Worm (Caenorhabditis elegans): ENCODE data around the gene rars-1.

Gene rars-1

DNA sequence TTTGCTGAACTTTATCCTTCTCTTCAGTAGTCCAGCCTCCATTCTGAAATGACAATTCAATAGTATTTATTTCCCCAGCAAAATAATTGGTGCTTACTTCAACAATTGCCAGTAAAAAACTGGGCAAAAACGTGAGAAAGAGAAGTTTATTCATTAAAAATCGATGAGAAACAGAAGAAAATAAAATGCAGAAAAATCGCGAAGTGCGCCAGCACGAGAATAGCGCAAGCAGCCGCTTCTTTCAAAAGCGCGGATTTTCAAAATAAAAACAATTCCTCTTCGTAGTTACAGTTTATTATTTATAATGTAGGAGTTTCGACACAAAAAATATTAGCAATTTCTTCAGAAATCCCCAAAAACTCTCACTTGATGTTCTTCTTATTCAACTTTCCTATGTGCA, 45.9 kb upstream of the rars-1 start, which contains the start of gene C27F2.9 (continued):
- TF ChIP-seq ama-1 (optimal IDR thresholded peaks at IDR 0.05) = peak; percentile 43
- peak; percentile 3 for TF ChIP-seq fkh-10 (GFP tag; optimal IDR thresholded peaks at IDR 0.05)
- no peak for TF ChIP-seq aly-2 (tag; optimal IDR thresholded peaks at IDR 0.05)
- peak; percentile 92 for TF ChIP-seq nfya-1 (tag; optimal IDR thresholded peaks at IDR 0.05; ENCODE audit: insufficient read depth)
- peak; percentile 70 for TF ChIP-seq tbx-2 (tag; optimal IDR thresholded peaks at IDR 0.05)
- TF ChIP-seq nhr-23 (tag; optimal IDR thresholded peaks at IDR 0.05) = peak; percentile 91

DNA sequence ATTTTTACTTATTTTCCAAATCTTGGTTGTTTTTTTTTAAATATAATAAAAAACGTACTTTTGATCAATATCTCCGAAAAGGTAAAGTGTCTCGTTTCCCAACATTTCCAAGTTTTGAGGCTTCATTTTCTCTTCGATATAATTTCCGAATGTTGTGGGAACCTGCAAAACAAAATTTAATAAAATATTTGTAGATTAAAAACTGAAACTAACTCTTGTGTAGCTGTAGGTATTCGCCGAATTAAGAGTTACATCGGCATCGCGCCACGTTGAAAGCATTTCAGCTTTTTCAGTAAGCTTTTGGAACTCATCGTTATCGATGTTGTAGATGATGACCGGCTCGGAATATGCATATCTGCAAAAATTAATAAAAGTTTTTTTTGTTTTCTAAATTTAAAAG, 45.4 kb upstream of the rars-1 start, which contains the start of gene vps-22:
vps-22 (minus strand) TSS at position 101 of the 400 bp plus-strand sequence.
- TF ChIP-seq nhr-76 (tag; optimal IDR thresholded peaks at IDR 0.05) (no peak), egl-27 (tag; optimal IDR thresholded peaks at IDR 0.05) (no peak), lsy-12 (tag; optimal IDR thresholded peaks at IDR 0.05) (no peak), zag-1 (tag; optimal IDR thresholded peaks at IDR 0.05) (no peak), fkh-10 (GFP tag; optimal IDR thresholded peaks at IDR 0.05) (no peak), ztf-4 (tag; optimal IDR thresholded peaks at IDR 0.05) (no peak), ama-1 (optimal IDR thresholded peaks at IDR 0.05) (no peak)

- no peak for TF ChIP-seq unc-39 (tag; optimal IDR thresholded peaks at IDR 0.05)
- TF ChIP-seq hmg-11 (tag; optimal IDR thresholded peaks at IDR 0.05) = no peak
- no peak for TF ChIP-seq ceh-82 (tag; optimal IDR thresholded peaks at IDR 0.05)
- TF ChIP-seq egl-5 (tag; optimal IDR thresholded peaks at IDR 0.05) = no peak
Measured at ce11 chrIII:4961281-4961680, 44.3 kb upstream of the rars-1 start.

DNA sequence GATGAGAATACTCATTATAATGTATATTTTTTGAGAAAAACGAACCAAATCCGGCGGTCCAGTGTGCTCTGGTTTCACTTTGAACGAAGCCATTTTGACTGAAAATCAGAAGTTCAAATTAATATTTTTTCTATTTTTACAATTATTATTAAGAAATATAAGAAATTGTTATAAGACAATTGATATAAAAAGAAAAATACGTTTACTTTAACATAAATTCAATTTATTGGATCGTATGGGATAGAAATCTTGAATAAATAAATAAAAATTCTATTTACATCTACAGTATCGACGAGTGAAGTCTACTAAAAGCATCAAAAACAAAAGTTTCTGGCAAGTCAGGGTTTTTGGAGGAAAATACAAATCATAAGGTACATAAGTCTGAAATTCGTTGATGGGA, 43.2 kb upstream of the rars-1 start, which contains the start of gene C27F2.4:
C27F2.4 (minus strand) TSS at position 101 of the 400 bp plus-strand sequence.
- TF ChIP-seq nhr-28 (tag; optimal IDR thresholded peaks at IDR 0.05) (no peak), tbx-2 (tag; optimal IDR thresholded peaks at IDR 0.05) (no peak), nhr-25 (tag; optimal IDR thresholded peaks at IDR 0.05) (no peak), elt-2 (tag; optimal IDR thresholded peaks at IDR 0.05) (no peak), fos-1 (tag; optimal IDR thresholded peaks at IDR 0.05) (no peak), nhr-237 (tag; optimal IDR thresholded peaks at IDR 0.05) (no peak), pha-4 (tag; optimal IDR thresholded peaks at IDR 0.05) (no peak), zag-1 (tag; optimal IDR thresholded peaks at IDR 0.05) (no peak), daf-12 (tag; optimal IDR thresholded peaks at IDR 0.05) (no peak), nhr-77 (tag; optimal IDR thresholded peaks at IDR 0.05) (no peak), ztf-4 (tag; optimal IDR thresholded peaks at IDR 0.05) (no peak), R02D3.7 (tag; optimal IDR thresholded peaks at IDR 0.05) (no peak), aly-2 (tag; optimal IDR thresholded peaks at IDR 0.05) (no peak), nhr-43 (tag; optimal IDR thresholded peaks at IDR 0.05; ENCODE audit: poor library complexity, severe bottlenecking) (no peak), unc-62 (GFP tag; optimal IDR thresholded peaks at IDR 0.05) (no peak)

DNA sequence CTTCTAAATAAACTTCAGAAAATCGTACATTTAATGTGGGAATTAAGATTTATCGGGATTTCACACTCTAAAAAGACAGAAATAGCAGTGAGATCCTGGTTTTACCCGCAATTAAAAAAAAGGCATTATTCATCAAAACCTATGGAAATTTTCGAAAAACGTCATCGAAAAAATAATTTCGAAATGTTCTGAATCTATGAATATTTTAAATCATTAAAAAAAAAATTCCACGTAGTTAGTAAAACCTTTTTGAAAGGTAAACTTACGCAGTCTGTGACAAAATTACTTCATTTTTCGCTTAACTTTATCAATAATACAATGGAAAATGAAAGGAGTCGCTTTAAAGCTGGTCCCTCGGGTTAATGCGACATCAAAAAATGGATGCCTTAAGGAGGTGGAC, 39.6 kb upstream of the rars-1 start, which contains the start of gene C26E6.1:
C26E6.1 (plus strand) TSS at position 301 of the 400 bp plus-strand sequence.
- TF ChIP-seq fos-1 (tag; optimal IDR thresholded peaks at IDR 0.05) (no peak), unc-62 (GFP tag; optimal IDR thresholded peaks at IDR 0.05) (no peak), nhr-11 (tag; optimal IDR thresholded peaks at IDR 0.05) (no peak), ama-1 (optimal IDR thresholded peaks at IDR 0.05) (no peak), tbx-2 (tag; optimal IDR thresholded peaks at IDR 0.05) (no peak), R02D3.7 (tag; optimal IDR thresholded peaks at IDR 0.05) (no peak), ztf-4 (tag; optimal IDR thresholded peaks at IDR 0.05) (no peak)

DNA sequence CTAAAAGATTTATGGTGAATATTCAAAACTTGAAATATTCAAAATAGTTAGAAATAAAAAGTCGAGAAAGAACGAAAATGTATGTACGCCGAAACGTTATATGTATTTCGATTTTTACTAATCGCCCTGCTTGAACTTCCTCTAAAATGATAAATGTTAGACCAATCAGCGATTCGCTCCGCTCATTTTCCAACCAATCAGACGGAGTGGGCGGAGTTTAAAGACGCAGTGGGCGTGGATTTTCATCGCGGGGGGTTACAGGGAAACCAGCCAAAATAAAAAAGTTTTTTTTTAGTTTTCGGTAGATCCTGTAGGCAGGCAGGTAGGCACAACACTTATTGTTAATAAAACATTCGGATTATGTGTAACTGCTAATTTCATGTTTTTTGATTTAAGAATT, 36.0 kb upstream of the rars-1 start:
- no peak for TF ChIP-seq elt-2 (tag; optimal IDR thresholded peaks at IDR 0.05)
- no peak for TF ChIP-seq tbx-2 (tag; optimal IDR thresholded peaks at IDR 0.05)
- TF ChIP-seq pha-4 (tag; optimal IDR thresholded peaks at IDR 0.05) = no peak
- peak; percentile 94 for TF ChIP-seq nfya-1 (tag; optimal IDR thresholded peaks at IDR 0.05; ENCODE audit: insufficient read depth)

- TF ChIP-seq nhr-67 (tag; optimal IDR thresholded peaks at IDR 0.05) (no peak), ceh-9 (tag; optimal IDR thresholded peaks at IDR 0.05) (no peak), zag-1 (tag; optimal IDR thresholded peaks at IDR 0.05) (no peak), snpc-4 (tag; optimal IDR thresholded peaks at IDR 0.05) (no peak), jun-1 (tag; optimal IDR thresholded peaks at IDR 0.05) (no peak), mml-1 (tag; optimal IDR thresholded peaks at IDR 0.05) (no peak), unc-39 (tag; optimal IDR thresholded peaks at IDR 0.05) (no peak), aly-2 (tag; optimal IDR thresholded peaks at IDR 0.05) (no peak), egl-27 (tag; optimal IDR thresholded peaks at IDR 0.05) (no peak)
Measured at ce11 chrIII:4951824-4952223, 34.8 kb upstream of the rars-1 start, which contains the start of gene flh-2. Gene flh-2, plus strand, starts transcription at chrIII:4952124.

Measured in whole organism, L3 larva.